Worm (Caenorhabditis elegans) whole organism, late embryonic: ENCODE results near the gene hrde-1.

Experiments used
- elt-4 ChIP-seq: sonication (generic microtip); optimal IDR thresholded peaks from 2 replicates; lab custom pipeline; 2016; ENCODE audit warnings: missing genetic modification characterization, missing compliant biosample characterization
- pha-4 ChIP-seq: fragments of 150-350 bp; optimal IDR thresholded peaks from 2 replicates; lab custom pipeline; 2018; ENCODE audit warnings: missing biosample characterization, missing genetic modification reagents, missing genetic modification characterization
- unc-55 ChIP-seq: sonication (generic microtip); optimal IDR thresholded peaks from 2 replicates; lab custom pipeline; 2017; ENCODE audit warnings: missing biosample characterization, missing genetic modification reagents, missing genetic modification characterization

DNA sequence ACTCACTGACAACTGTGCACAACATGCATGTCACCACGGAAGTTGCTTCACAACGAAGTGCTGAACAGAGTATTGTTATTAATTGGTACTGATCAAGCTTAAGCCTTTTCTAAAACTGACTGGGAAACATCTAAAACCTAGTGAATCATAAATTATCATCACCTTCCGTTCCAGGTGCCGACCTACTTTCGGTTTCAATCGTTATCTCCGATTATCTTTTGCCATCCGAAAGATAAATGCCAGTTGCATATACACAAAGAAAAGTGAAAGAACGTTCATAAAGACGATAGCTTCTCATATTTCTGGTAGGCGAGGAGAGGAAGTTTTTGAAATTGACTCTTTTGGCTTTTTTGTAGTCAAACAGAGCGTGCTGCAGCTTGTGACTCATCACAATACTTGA is 13.6 kb upstream of the hrde-1 start:
- no peak for TF ChIP-seq pha-4 (tag; lab: Kevin White, UChicago)
- no peak for TF ChIP-seq unc-55 (GFP tag; lab: Kevin White, UChicago)
- no peak for TF ChIP-seq elt-4 (tag; lab: Kevin White, UChicago)
